Worm (Caenorhabditis elegans) whole organism, L3 larva: ENCODE data around the gene exc-15.
A peak's percentile ranks its signal among the peaks of the same experiment; 100 is the strongest.

ENCODE experiments used
- R02D3.7 ChIP-seq: fragments of 150-350 bp; optimal IDR thresholded peaks from 2 replicates; lab custom pipeline; 2014; ENCODE audit warnings: missing biosample characterization, missing genetic modification characterization
- ama-1 ChIP-seq: fragments of 150-350 bp; optimal IDR thresholded peaks from 2 replicates; lab custom pipeline; 2018
- ceh-16 ChIP-seq: sonication (generic microtip); optimal IDR thresholded peaks from 2 replicates; lab custom pipeline; 2017; ENCODE audit warnings: missing biosample characterization, missing genetic modification characterization
- ceh-28 ChIP-seq: fragments of 150-350 bp; optimal IDR thresholded peaks from 2 replicates; lab custom pipeline; 2014; ENCODE audit warnings: missing biosample characterization, missing genetic modification reagents, missing genetic modification characterization
- lin-39 ChIP-seq: fragments of 150-350 bp; optimal IDR thresholded peaks from 2 replicates; lab custom pipeline; 2018; ENCODE audit warnings: missing biosample characterization, missing genetic modification reagents, missing genetic modification characterization
- mdl-1 ChIP-seq: fragments of 150-350 bp; optimal IDR thresholded peaks from 2 replicates; lab custom pipeline; 2014; ENCODE audit warnings: missing biosample characterization, missing genetic modification characterization
- nhr-237 ChIP-seq: fragments of 150-350 bp; optimal IDR thresholded peaks from 2 replicates; lab custom pipeline; 2014; ENCODE audit warnings: missing biosample characterization, missing genetic modification characterization
- nhr-25 ChIP-seq: sonication (generic microtip); optimal IDR thresholded peaks from 2 replicates; lab custom pipeline; 2017; ENCODE audit warnings: missing biosample characterization, missing genetic modification characterization
- nhr-28 ChIP-seq: fragments of 150-350 bp; optimal IDR thresholded peaks from 2 replicates; lab custom pipeline; 2014; ENCODE audit warnings: missing biosample characterization, missing genetic modification characterization
- nhr-76 ChIP-seq: fragments of 150-350 bp; sonication (generic microtip); optimal IDR thresholded peaks from 5 replicates; lab custom pipeline; 2014; ENCODE audit warnings: missing biosample characterization, missing genetic modification characterization
- snpc-4 ChIP-seq: fragments of 150-350 bp; optimal IDR thresholded peaks from 2 replicates; lab custom pipeline; 2014; ENCODE audit warnings: missing biosample characterization, missing genetic modification characterization
- unc-39 ChIP-seq: sonication (generic microtip); optimal IDR thresholded peaks from 4 replicates; lab custom pipeline; 2017; ENCODE audit warnings: missing biosample characterization, missing genetic modification characterization
- unc-62 ChIP-seq: fragments of 150-350 bp; sonication (generic microtip); optimal IDR thresholded peaks from 4 replicates; lab custom pipeline; 2014; ENCODE audit warnings: missing biosample characterization, missing genetic modification reagents, missing genetic modification characterization
- ztf-11 ChIP-seq: fragments of 150-350 bp; optimal IDR thresholded peaks from 2 replicates; lab custom pipeline; 2014; ENCODE audit warnings: missing biosample characterization, missing genetic modification characterization

- TF ChIP-seq unc-62 (GFP tag; lab: Kevin White, UChicago) (no peak), ceh-16 (tag; lab: Kevin White, UChicago) (no peak), snpc-4 (tag; lab: Kevin White, UChicago) (no peak), nhr-25 (tag; lab: Kevin White, UChicago) (no peak), mdl-1 (tag; lab: Kevin White, UChicago) (no peak), lin-39 (tag; lab: Kevin White, UChicago) (peak; percentile 37), ceh-28 (tag; lab: Kevin White, UChicago) (no peak), ama-1 (lab: Kevin White, UChicago) (no peak), nhr-76 (tag; lab: Kevin White, UChicago) (no peak), nhr-28 (no peak), unc-39 (no peak), ztf-11 (tag; lab: Kevin White, UChicago) (no peak), R02D3.7 (tag; lab: Kevin White, UChicago) (no peak), nhr-237 (tag; lab: Kevin White, UChicago) (no peak)
Measured at ce11 chrV:4526801-4527425, 43.7 kb downstream of the exc-15 start.
